Fruit fly (Drosophila melanogaster): ENCODE results near the gene CG34263.

The CG34263 gene

dm6 chr3L:257618-258475 is 7.9 kb downstream of the CG34263 start, which contains the start of the genes DIP2 and wac (continued):
- peak; percentile 57 for TF ChIP-seq tup (GFP tag; optimal IDR thresholded peaks at IDR 0.05)
- TF ChIP-seq Hr39 (optimal IDR thresholded peaks at IDR 0.05), result no peak
- TF ChIP-seq CG3065 (GFP tag; optimal IDR thresholded peaks at IDR 0.05), result peak; percentile 64
- TF ChIP-seq lov (optimal IDR thresholded peaks at IDR 0.05), result no peak
- TF ChIP-seq lov (GFP tag; IDR thresholded peaks at IDR 0.05), result no peak
- peak in 1 of 2 experiments; percentile 49 for TF ChIP-seq insv (GFP tag; optimal IDR thresholded peaks at IDR 0.05)
- no peak for TF ChIP-seq abd-A (tag; optimal IDR thresholded peaks at IDR 0.05)
- peak; percentile 75; the same call in 2 of the 3 replicates for TF ChIP-seq CG2199 (GFP tag; IDR thresholded peaks at IDR 0.05)
- no peak for TF ChIP-seq ac (GFP tag; optimal IDR thresholded peaks at IDR 0.05)
- peak; percentile 62 for TF ChIP-seq CG14441 (GFP tag; IDR thresholded peaks at IDR 0.05)
- peak; percentile 79 for TF ChIP-seq stwl (tag; optimal IDR thresholded peaks at IDR 0.05)
- TF ChIP-seq Atf3 (GFP tag; optimal IDR thresholded peaks at IDR 0.05), result peak; percentile 84
- TF ChIP-seq CG7786 (GFP tag; optimal IDR thresholded peaks at IDR 0.05), result peak; percentile 81
- peak; percentile 40 for TF ChIP-seq Nf-YB (GFP tag; optimal IDR thresholded peaks at IDR 0.05)
- peak; percentile 53 for TF ChIP-seq CG17385 (GFP tag; optimal IDR thresholded peaks at IDR 0.05)
- peak; percentile 67 for TF ChIP-seq CG12744 (GFP tag; optimal IDR thresholded peaks at IDR 0.05)
- peak; percentile 67 for TF ChIP-seq NK7.1 (GFP tag; optimal IDR thresholded peaks at IDR 0.05)

dm6 chr3L:248226-248758 is 17.4 kb downstream of the CG34263 start:
- TF ChIP-seq CG13894 (tag; optimal IDR thresholded peaks at IDR 0.05), result no peak
- peak; percentile 20 for TF ChIP-seq Med (GFP tag)
- TF ChIP-seq pita (GFP tag; optimal IDR thresholded peaks at IDR 0.05), result peak; percentile 12
- TF ChIP-seq CG3065 (GFP tag; optimal IDR thresholded peaks at IDR 0.05), result no peak
- TF ChIP-seq slbo (GFP tag; IDR thresholded peaks at IDR 0.05), result no peak
- no peak for TF ChIP-seq yki (optimal IDR thresholded peaks at IDR 0.05)
- 0 out of 2 replicates have a peak, but pooled peaks have one; percentile 40 for TF ChIP-seq bbx (GFP tag; IDR thresholded peaks at IDR 0.05; ENCODE audit: partially characterized antibody)
- no peak for TF ChIP-seq gsb-n (tag; optimal IDR thresholded peaks at IDR 0.05)
- no peak for TF ChIP-seq danr (GFP tag; IDR thresholded peaks at IDR 0.05)
- no peak for TF ChIP-seq TFAM (GFP tag; optimal IDR thresholded peaks at IDR 0.05)
- no peak for TF ChIP-seq CG12942 (GFP tag; optimal IDR thresholded peaks at IDR 0.05)
- peak; percentile 6 for TF ChIP-seq CG4617 (GFP tag; optimal IDR thresholded peaks at IDR 0.05; ENCODE audit: borderline replicate concordance)
- TF ChIP-seq tup (GFP tag; optimal IDR thresholded peaks at IDR 0.05), result no peak
- TF ChIP-seq CG12299 (tag; optimal IDR thresholded peaks at IDR 0.05), result no peak
- no peak for TF ChIP-seq caup (GFP tag; optimal IDR thresholded peaks at IDR 0.05; ENCODE audit: severe bottlenecking)
- no peak for TF ChIP-seq knrl (GFP tag; IDR thresholded peaks at IDR 0.05; ENCODE audit: partially characterized antibody)
- TF ChIP-seq en (GFP tag; optimal IDR thresholded peaks at IDR 0.05), result no peak
- no peak for TF ChIP-seq CG7987 (GFP tag; optimal IDR thresholded peaks at IDR 0.05)
- TF ChIP-seq CG12659 (GFP tag; optimal IDR thresholded peaks at IDR 0.05), result no peak
- TF ChIP-seq CG5180 (GFP tag; optimal IDR thresholded peaks at IDR 0.05), result peak; percentile 97
- no peak for TF ChIP-seq Dref (GFP tag; IDR thresholded peaks at IDR 0.05)
- peak; percentile 23 for TF ChIP-seq gfzf (GFP tag; optimal IDR thresholded peaks at IDR 0.05)
- no peak for TF ChIP-seq Mad (GFP tag; optimal IDR thresholded peaks at IDR 0.05)
- TF ChIP-seq CG15269 (tag; optimal IDR thresholded peaks at IDR 0.05), result no peak
- no peak for TF ChIP-seq sug (tag; optimal IDR thresholded peaks at IDR 0.05)

Data from whole organism, embryonic.